Worm (Caenorhabditis elegans): ENCODE results near the gene mcd-1.

DNA sequence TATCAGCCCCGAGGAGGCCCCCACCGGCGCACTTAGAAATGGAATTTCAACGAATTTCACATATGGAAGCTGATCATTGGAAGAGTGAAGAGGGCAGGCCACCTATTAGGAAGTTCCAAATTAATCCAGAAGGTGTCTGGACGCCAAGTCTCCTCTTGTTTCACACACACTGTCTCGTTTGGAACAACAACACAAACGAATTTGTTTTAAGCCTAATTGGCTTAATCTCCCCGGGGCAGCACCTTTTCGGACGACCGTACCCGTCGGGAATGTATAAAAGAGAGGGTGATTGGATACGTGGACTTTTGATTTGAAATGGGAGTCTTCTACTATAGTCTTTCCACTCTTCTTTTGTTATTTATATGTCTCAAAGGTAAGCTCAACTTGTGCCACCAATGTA, 27.7 kb downstream of the mcd-1 start, which contains the start of gene mltn-3:
- TF ChIP-seq W03F9.2 (tag; optimal IDR thresholded peaks at IDR 0.05) (no peak), him-1 (tag; optimal IDR thresholded peaks at IDR 0.05) (no peak)

All from whole organism, L4/young adult.